Worm (Caenorhabditis elegans): ENCODE results near the gene pat-4.
A peak's percentile ranks its signal among the peaks of the same experiment; 100 is the strongest.

Gene pat-4

ce11 chrIII:64747-65625 is 29.6 kb downstream of the pat-4 start:
- TF ChIP-seq php-3 (GFP tag; IDR thresholded peaks at IDR 0.05) = no peak
- TF ChIP-seq sdz-12 (GFP tag; optimal IDR thresholded peaks at IDR 0.05) = no peak
- no peak for TF ChIP-seq Y105C5A.15 (GFP tag; IDR thresholded peaks at IDR 0.05)
- TF ChIP-seq T26A8.4 (GFP tag; IDR thresholded peaks at IDR 0.05) = no peak; the same call in 1 of the 2 replicates
- no peak for TF ChIP-seq D1046.2 (GFP tag; IDR thresholded peaks at IDR 0.05)
- TF ChIP-seq set-16 (GFP tag; IDR thresholded peaks at IDR 0.05) = peak; percentile 53; the same call in 1 of the 2 replicates
- TF ChIP-seq nhr-10 (tag; optimal IDR thresholded peaks at IDR 0.05) = no peak
- TF ChIP-seq nhr-28 (tag; optimal IDR thresholded peaks at IDR 0.05) = peak; percentile 7
- TF ChIP-seq ama-1 (optimal IDR thresholded peaks at IDR 0.05) = peak; percentile 60
- TF ChIP-seq ceh-32 (tag; optimal IDR thresholded peaks at IDR 0.05; ENCODE audit: poor library complexity) = no peak
- TF ChIP-seq unc-130 (GFP tag; optimal IDR thresholded peaks at IDR 0.05) = no peak
- no peak for TF ChIP-seq spr-1 (tag; optimal IDR thresholded peaks at IDR 0.05)
- no peak for TF ChIP-seq lin-39 (tag; optimal IDR thresholded peaks at IDR 0.05)
- no peak for TF ChIP-seq ceh-20 (GFP tag; IDR thresholded peaks at IDR 0.05)
- no peak for TF ChIP-seq lin-38 (GFP tag; IDR thresholded peaks at IDR 0.05)
- TF ChIP-seq mdt-29 (GFP tag; IDR thresholded peaks at IDR 0.05) = 0 out of 2 replicates have a peak, but pooled peaks have one; percentile 25
- TF ChIP-seq arid-1 (GFP tag; conservative IDR thresholded peaks at IDR 0.05) = 0 out of 2 replicates have a peak, but pooled peaks have one; percentile 2
- TF ChIP-seq lsy-2 (tag; optimal IDR thresholded peaks at IDR 0.05) = peak in 1 of 2 experiments; percentile 14
- TF ChIP-seq mes-2 (tag; optimal IDR thresholded peaks at IDR 0.05; ENCODE audit: poor library complexity, severe bottlenecking) = no peak
- TF ChIP-seq nhr-48 (tag; optimal IDR thresholded peaks at IDR 0.05) = no peak
- TF ChIP-seq unc-62 (GFP tag; optimal IDR thresholded peaks at IDR 0.05 in 1 of 2) = no peak
- TF ChIP-seq unc-62 (tag; optimal IDR thresholded peaks at IDR 0.05) = no peak
- TF ChIP-seq aha-1 (tag) = peak; percentile 98
- no peak for TF ChIP-seq F44E2.7 (GFP tag; IDR thresholded peaks at IDR 0.05)
- no peak for TF ChIP-seq lin-29 (GFP tag; IDR thresholded peaks at IDR 0.05)
- no peak for TF ChIP-seq daf-8 (GFP tag; IDR thresholded peaks at IDR 0.05)
- no peak for TF ChIP-seq nhr-42 (GFP tag; IDR thresholded peaks at IDR 0.05)
- TF ChIP-seq hmg-1.1 (GFP tag; IDR thresholded peaks at IDR 0.05) = peak; percentile 31; the same call in 1 of the 2 replicates
- TF ChIP-seq R02D3.7 (tag; optimal IDR thresholded peaks at IDR 0.05) = no peak
- no peak for TF ChIP-seq ces-1 (GFP tag; optimal IDR thresholded peaks at IDR 0.05)
- TF ChIP-seq ceh-28 (tag; optimal IDR thresholded peaks at IDR 0.05) = no peak
- no peak for TF ChIP-seq lin-1 (GFP tag; IDR thresholded peaks at IDR 0.05)
- TF ChIP-seq nhr-25 (tag; optimal IDR thresholded peaks at IDR 0.05; ENCODE audit: borderline replicate concordance, insufficient read depth) = peak; percentile 26
- no peak for TF ChIP-seq ZK546.5 (tag; optimal IDR thresholded peaks at IDR 0.05)
- TF ChIP-seq madf-5 (GFP tag; IDR thresholded peaks at IDR 0.05) = 0 out of 4 replicates have a peak, but pooled peaks of 1 of the 2 experiments have one; percentile 5
- TF ChIP-seq duxl-1 (tag; optimal IDR thresholded peaks at IDR 0.05; ENCODE audit: poor library complexity) = no peak
- no peak for TF ChIP-seq hlh-11 (tag; optimal IDR thresholded peaks at IDR 0.05)
- TF ChIP-seq unc-39 (tag; optimal IDR thresholded peaks at IDR 0.05) = no peak
- no peak for TF ChIP-seq nhr-41 (GFP tag; IDR thresholded peaks at IDR 0.05)
- no peak for TF ChIP-seq gei-8 (GFP tag; optimal IDR thresholded peaks at IDR 0.05)
- no peak for TF ChIP-seq fos-1 (tag; optimal IDR thresholded peaks at IDR 0.05)
- TF ChIP-seq mxl-3 (GFP tag; optimal IDR thresholded peaks at IDR 0.05) = no peak

Measured in whole organism, L4 larva.